Worm (Caenorhabditis elegans) whole organism, L4/young adult: ENCODE data around the gene Y49F6B.19.
"Not testable (repeated sequence)": the region's sequence is repeated elsewhere in the genome, so short reads cannot be mapped to it uniquely, and the experiment has no call there.

Experiments used
- W03F9.2 ChIP-seq: fragments of 150-350 bp; optimal IDR thresholded peaks from 2 replicates; lab custom pipeline; 2014; ENCODE audit warnings: missing biosample characterization, missing genetic modification characterization
- dao-5 ChIP-seq: sonication (generic microtip); optimal IDR thresholded peaks from 2 replicates; lab custom pipeline; 2016; ENCODE audit warnings: missing genotype, missing genetic modification characterization, moderate library complexity, missing compliant biosample characterization
- him-1 ChIP-seq: sonication (generic microtip); optimal IDR thresholded peaks from 2 replicates; lab custom pipeline; 2016; ENCODE audit warnings: missing genotype, missing genetic modification reagents, missing genetic modification characterization, missing compliant biosample characterization

The Y49F6B.19 gene

DNA sequence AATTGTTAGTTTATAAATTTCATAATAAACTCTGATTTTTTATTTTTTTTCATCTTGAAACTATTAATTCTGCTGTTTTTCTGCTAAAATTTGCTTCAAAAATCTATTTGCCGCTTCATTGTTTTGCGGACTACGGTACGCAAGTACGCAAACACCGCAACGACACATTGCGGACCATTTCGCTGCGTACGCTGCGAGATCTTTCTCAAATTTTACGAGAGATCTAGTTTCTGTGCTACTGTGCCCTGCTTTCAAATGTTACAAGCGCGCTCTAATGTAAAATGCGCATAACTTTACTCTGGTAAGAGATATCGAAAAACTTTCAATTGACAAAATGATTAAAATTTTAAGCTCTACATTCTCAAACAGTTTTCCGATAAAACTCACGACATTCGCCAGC, 11.4 kb upstream of the Y49F6B.19 start:
- TF ChIP-seq him-1 (tag; lab: Kevin White, UChicago), result peak; percentile 51
- peak; percentile 10 for TF ChIP-seq W03F9.2 (tag; lab: Kevin White, UChicago)

DNA sequence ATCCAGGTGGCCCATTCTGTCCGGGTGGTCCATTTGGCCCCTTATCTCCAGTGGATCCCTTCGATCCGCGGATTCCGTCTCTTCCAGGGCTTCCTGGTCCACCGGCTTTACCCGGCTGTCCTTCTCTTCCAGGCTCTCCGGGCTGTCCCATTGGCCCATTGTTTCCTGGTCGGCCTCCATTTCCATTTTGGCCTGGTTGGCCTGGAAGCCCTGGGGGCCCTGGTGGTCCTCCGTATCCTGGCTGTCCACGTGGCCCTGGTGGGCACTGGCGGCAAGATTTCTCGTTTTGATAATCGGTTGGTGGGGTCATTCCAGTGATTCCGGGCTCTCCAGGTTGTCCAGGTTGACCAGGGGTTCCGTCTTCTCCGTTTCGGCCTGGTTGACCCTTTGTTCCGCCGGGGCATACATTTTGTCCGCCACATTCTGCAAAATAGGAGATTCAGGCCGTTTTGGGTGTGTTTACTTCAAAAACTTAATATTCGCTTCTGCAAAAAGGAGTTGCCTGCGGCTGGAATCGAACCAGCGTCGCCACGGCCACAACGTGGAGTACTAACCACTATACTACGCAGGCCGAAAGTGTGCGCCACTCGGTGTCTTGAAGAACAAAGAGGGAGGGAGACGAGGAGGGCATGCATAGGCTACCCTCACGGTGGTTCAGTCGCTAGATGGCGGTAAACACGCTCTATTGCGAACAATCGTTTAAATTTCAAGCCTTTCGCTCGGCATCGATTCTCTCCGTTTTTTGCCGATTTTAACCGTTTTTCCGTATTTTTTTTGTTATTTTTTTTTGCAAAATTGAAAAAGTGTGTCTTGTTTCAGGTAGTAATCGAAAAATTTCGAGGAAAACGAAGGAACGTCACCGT, 9.1 kb upstream of the Y49F6B.19 start, which contains the start of gene W09G10.9:
W09G10.9 (plus strand) TSS at position 813 of the 863 bp plus-strand sequence.
- TF ChIP-seq W03F9.2 (tag; lab: Kevin White, UChicago), result no peak
- TF ChIP-seq him-1 (tag; lab: Kevin White, UChicago), result no peak
- no peak for TF ChIP-seq dao-5 (tag; lab: Kevin White, UChicago)

DNA sequence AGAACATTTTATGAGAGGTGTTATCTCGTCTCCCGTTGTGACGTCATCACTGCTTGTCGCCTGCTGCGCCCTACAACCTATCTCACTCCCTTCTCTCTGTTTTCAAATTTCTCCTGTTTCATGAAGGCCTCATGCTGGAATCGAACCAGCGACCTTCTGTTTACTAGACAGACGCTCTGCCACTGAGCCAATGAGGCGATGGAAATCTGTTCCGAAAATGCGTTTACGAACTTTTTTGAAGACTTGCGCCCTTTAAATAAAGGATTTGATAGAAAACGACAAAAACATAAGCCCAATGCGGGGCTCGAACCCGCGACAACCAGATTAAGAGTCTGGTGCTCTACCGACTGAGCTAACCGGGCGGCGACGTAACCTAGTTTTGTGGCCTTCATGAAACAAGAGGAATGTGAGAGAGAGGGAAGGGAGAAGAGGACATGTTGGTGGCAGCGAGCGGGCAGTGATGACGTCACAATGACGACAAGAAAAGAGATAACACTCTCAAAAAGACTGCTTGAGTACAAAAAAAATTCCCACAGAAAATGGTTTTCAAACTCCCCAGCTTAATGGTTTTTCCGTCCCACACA, 6.9 kb upstream of the Y49F6B.19 start, which contains the start of gene clec-126:
clec-126 (plus strand) TSS at position 534 of the 584 bp plus-strand sequence.
- TF ChIP-seq W03F9.2 (tag; lab: Kevin White, UChicago) (peak; percentile 41), dao-5 (tag; lab: Kevin White, UChicago) (peak; percentile 15), him-1 (tag; lab: Kevin White, UChicago) (peak; percentile 79)

DNA sequence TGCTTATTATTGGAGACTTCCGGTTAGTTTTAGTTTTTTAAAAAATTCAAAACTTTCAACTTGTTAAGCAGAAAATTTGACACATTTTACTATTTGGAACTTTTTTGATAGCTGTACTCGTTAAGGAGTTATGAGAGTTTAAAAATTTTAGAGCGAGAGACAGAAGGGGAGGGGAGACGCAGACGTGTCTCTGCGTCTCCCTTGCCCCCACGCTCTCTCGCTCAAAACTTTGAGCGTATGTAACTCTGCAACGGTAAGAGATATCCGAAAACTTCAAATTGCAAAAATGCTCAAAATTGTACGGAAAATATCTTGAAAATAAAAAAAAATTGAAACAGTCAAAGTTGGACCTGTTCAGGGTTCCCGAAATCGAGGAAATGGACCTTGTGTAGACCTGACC, 4.0 kb upstream of the Y49F6B.19 start:
- TF ChIP-seq him-1 (tag; lab: Kevin White, UChicago) (no peak), dao-5 (tag; lab: Kevin White, UChicago) (no peak), W03F9.2 (tag; lab: Kevin White, UChicago) (no peak)

DNA sequence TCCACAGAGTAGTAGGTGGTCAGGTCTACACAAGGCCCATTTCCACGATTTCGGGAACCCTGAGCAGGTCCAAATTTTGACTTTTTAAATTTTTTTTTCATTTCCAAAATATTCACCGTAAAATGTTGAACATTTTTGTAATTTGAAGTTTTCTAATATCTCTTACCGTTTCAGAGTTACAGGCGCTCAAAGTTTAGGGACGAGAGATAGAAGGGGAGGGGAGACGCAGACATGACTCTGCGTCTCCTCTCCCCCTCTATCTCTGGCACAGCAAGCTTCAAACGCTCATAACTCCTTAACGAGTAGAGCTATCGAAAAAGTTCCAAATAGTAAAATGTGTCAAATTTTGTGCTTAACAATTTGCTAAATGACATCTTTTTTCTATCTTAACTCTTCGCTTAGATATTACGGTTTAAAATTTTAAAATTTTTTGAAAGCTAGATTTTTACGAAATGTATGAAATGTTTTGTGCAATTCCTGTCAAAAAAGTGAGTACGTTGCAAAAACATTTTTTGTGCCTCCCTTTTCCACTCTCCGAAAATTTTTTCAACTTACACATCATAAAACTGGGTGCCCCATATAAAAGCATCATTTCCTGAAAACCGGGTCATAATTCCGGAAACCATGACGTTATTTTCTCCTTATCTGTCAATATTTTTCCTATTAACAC, 3.4 kb upstream of the Y49F6B.19 start, which contains the start of the genes Y49F6B.14 and clec-125:
Y49F6B.14 (minus strand) TSS at position 101 of the 670 bp plus-strand sequence.
clec-125 (plus strand) TSS at position 620 of the 670 bp plus-strand sequence.
- TF ChIP-seq him-1 (tag; lab: Kevin White, UChicago) (no peak), W03F9.2 (tag; lab: Kevin White, UChicago) (no peak), dao-5 (tag; lab: Kevin White, UChicago) (no peak)

DNA sequence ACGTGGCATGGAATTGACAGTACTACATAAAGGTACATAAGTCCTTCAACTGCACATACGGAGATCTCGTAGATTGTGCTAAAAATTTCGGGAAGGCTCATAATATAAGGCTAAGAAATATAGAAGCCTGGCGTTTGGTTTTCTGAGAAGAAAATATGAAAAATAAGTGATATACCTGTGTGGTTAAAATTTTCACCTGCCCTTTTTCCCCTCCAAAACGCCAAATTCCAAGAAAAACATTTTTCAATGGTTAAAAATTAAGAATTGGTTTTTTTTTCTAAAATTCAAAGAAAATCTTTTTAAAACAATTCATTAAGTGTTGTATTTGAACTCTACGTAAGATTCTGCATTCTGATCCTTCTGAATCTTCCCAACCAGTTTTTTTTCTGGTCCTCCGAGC, 2.5 kb upstream of the Y49F6B.19 start, which contains the start of gene srz-5:
srz-5 (minus strand) TSS at position 101 of the 400 bp plus-strand sequence.
- TF ChIP-seq dao-5 (tag; lab: Kevin White, UChicago) (no peak), him-1 (tag; lab: Kevin White, UChicago) (no peak), W03F9.2 (tag; lab: Kevin White, UChicago) (no peak)

DNA sequence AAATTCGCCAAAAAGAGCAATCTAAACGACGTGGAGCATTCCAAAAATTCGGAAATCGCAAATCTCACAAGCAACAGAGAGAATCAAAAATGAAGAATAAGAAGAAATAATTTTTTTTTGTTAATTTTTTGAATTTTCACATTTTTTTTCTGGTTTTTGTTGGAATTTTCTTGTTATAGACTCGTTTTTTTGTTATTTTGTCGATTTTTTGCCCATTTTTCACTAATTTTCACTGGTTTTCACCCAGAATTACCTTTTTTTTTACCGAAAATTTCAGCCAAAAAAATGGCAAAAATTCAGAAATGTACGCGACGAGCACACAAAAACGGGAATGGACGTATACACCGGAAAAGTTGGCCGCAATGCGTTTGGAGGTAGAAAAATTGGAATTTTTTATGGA, 7.4 kb downstream of the Y49F6B.19 start, which contains the start of gene cyh-1:
cyh-1 (plus strand) TSS at position 301 of the 400 bp plus-strand sequence.
- TF ChIP-seq W03F9.2 (tag; lab: Kevin White, UChicago) (no peak), him-1 (tag; lab: Kevin White, UChicago) (no peak), dao-5 (tag; lab: Kevin White, UChicago) (no peak)

DNA sequence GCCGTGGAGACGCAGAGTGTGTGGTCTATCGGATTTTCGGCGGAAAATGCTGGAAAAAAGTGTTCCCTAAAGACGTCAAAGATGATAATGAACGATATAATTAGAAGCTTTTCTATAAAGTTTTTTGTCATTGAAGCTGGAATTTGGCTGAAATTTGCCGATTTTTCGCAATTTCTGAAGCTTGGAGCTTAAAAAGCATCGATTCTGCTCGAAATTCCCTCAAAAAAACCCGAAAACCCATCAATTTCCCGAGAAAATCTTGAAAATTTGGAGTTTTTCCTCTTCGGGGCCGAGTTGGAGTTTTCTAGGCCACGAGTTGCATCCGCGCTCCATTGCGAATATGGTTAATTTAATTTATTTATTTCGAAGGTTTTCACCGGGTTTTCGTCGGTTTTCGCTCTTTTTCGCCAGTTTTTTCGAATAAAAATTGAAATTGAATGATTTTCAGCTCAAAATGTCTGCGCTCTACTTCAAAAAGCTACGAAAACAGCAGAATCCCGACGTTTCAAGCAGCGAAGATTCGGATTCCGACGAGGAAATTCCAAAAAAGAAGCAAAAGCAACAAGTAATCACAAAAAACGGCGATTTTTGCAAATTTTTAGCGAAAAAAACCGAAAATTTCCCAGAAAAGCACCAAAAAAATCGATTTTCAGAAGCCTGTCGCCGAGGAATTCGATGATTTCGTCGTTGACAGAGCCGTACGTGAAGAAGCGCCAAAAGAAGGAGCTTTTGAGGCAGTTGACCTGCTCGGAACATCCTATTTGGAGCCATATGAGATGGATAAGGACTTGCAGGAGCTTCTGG, 9.4 kb downstream of the Y49F6B.19 start, which contains the start of the genes col-71 and Y49F6B.2:
col-71 (minus strand) TSS at position 51 of the 804 bp plus-strand sequence.
Y49F6B.2 (plus strand) TSS at position 449 of the 804 bp plus-strand sequence.
- TF ChIP-seq him-1 (tag; lab: Kevin White, UChicago) (peak; percentile 36), W03F9.2 (tag; lab: Kevin White, UChicago) (peak; percentile 74), dao-5 (tag; lab: Kevin White, UChicago) (no peak)

DNA sequence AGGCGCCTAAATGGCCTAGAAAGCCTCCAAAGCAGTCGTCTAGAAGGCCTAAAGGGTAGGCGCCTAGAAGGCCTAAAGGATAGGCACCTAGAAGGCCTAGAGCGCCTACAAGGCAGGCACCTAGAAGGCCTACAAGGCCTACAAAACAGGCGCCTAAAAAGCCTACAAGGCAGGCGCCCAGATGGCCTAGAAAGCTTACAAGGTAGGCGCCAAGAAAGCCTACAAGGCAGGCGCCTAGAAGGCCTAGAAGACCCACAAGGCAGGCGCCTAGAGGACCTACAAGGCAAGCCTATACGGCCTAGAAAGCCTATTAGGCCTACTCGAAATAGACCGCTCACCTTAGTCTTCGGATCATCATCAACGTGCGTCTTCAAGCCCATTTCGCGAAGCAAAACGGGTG, 10.1 kb downstream of the Y49F6B.19 start:
- no peak for TF ChIP-seq W03F9.2 (tag; lab: Kevin White, UChicago)
- TF ChIP-seq dao-5 (tag; lab: Kevin White, UChicago), result no peak
- TF ChIP-seq him-1 (tag; lab: Kevin White, UChicago), result no peak

DNA sequence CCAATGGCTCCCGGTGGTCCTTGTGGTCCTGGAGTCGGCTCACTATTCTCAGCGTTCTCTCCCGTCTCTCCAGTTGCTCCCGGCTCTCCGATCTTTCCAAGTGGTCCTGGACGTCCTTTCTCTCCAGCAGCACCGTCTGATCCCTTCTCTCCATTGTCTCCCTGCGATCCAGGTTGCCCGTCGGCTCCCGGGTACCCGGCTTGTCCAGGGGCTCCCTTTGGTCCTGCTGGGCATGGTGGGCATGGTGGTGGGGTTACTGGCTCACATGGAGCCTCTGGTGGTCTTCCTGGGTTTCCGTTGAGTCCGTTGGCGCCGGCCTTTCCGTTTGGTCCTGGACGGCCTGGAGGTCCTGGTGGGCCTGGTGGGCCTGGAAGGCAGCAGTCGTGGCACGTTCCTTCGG, 11.8 kb downstream of the Y49F6B.19 start:
- TF ChIP-seq W03F9.2 (tag; lab: Kevin White, UChicago) (no peak), him-1 (tag; lab: Kevin White, UChicago) (no peak)

DNA sequence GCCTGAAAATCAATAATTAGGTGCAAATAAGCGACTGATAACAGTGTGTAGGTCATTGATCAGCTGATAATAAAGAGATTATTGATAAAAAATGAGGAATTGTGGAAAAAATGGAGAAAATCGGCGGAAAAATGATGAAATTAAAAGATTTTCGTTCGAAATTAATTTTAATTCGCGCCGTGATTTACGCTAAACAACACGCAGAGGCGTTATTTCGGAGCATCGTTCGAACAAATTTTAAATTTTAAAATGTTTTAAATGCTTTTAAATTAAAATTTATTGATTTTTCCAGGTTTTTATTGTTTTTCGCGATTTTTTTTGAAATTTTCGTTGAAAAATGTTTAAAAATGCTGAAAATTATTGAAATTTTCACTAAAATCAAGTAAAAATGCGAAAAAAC, 12.8 kb downstream of the Y49F6B.19 start, which contains the start of gene Y49F6B.9:
Y49F6B.9 (minus strand) TSS at position 2 of the 400 bp plus-strand sequence.
- TF ChIP-seq W03F9.2 (tag; lab: Kevin White, UChicago) (no peak), him-1 (tag; lab: Kevin White, UChicago) (no peak), dao-5 (tag; lab: Kevin White, UChicago) (no peak)

DNA sequence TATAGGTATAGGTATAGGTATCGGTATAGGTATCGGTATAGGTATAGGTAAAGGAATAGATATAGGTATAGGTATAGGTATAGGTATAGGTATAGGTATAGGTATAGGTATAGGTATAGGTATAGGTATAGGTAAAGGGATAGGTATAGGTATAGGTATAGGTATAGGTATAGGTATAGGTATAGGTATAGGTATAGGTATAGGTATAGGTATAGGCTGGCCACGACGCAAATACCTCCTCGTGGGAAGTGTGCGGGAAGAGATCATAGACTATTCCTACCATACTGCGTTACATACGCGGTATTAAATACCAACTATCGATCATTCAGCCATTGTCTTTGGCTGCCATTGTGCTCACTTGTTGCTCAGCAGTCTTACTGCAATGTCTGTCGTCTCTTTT, 21.3 kb downstream of the Y49F6B.19 start, which contains the start of gene fbxb-112:
fbxb-112 (plus strand) TSS at position 301 of the 400 bp plus-strand sequence.
- TF ChIP-seq dao-5, W03F9.2, him-1 (tag; lab: Kevin White, UChicago): not testable (repeated sequence)
